Worm (Caenorhabditis elegans): ENCODE results near the gene F35H8.1.

ce11 chrII:9522986-9523385, 30.1 kb downstream of the F35H8.1 start, which contains the start of gene AH6.17:
- TF ChIP-seq flt-1 (GFP tag; IDR thresholded peaks at IDR 0.05) (no peak), hmbx-1 (tag; optimal IDR thresholded peaks at IDR 0.05) (no peak)

Data from whole organism, early embryonic.